Fruit fly (Drosophila melanogaster) whole organism, pupa: ENCODE data around the gene Cbl.

Experiments used
- CG10348 ChIP-seq: fragments of 200-800 bp; sonication (Bioruptor generic); IDR thresholded peaks from 2 replicates; pipeline ENCODE4 v1.3.6; 2022; ENCODE audit warnings: missing biosample characterization, missing genetic modification characterization
- CG12605 ChIP-seq: fragments of 200-800 bp; sonication (Bioruptor generic); IDR thresholded peaks from 2 replicates; pipeline ENCODE4 v1.3.6; 2022; ENCODE audit warnings: missing biosample characterization, missing genetic modification characterization
- CG13204 ChIP-seq: fragments of 200-800 bp; sonication (Bioruptor generic); optimal IDR thresholded peaks from 2 replicates; lab custom pipeline; 2018; ENCODE audit warnings: missing biosample characterization, mild to moderate bottlenecking, missing genetic modification characterization, moderate library complexity
- CG34367 ChIP-seq: fragments of 200-800 bp; sonication (Bioruptor generic); optimal IDR thresholded peaks from 2 replicates; lab custom pipeline; 2018; ENCODE audit warnings: missing biosample characterization, mild to moderate bottlenecking, missing genetic modification characterization
- CG4496 ChIP-seq: fragments of 200-800 bp; sonication (Bioruptor generic); IDR thresholded peaks from 3 replicates; pipeline ENCODE4 v1.3.6; 2022; ENCODE audit warnings: missing biosample characterization, missing genetic modification characterization
- D1 ChIP-seq: fragments of 200-800 bp; sonication (Bioruptor generic); optimal IDR thresholded peaks from 2 replicates; lab custom pipeline; 2018; ENCODE audit warnings: missing biosample characterization, mild to moderate bottlenecking, missing genetic modification characterization, moderate library complexity
- EcR ChIP-seq: fragments of 200-800 bp; sonication (Bioruptor generic); optimal IDR thresholded peaks from 3 replicates; lab custom pipeline; 2019; ENCODE audit warnings: missing biosample characterization, missing genetic modification characterization, mild to moderate bottlenecking, moderate library complexity, missing genetic modification reagents
- Ets98B ChIP-seq: fragments of 200-800 bp; sonication (Bioruptor generic); IDR thresholded peaks from 2 replicates; pipeline ENCODE4 v1.3.6; 2022; ENCODE audit warnings: missing biosample characterization, missing genetic modification characterization
- Pif1B ChIP-seq: fragments of 200-800 bp; sonication (Bioruptor generic); optimal IDR thresholded peaks from 3 replicates; lab custom pipeline; 2016; ENCODE audit warnings: missing biosample characterization, missing genetic modification characterization
- gl ChIP-seq: fragments of 200-800 bp; sonication (Bioruptor generic); optimal IDR thresholded peaks from 2 replicates; lab custom pipeline; 2018; ENCODE audit warnings: missing biosample characterization, mild to moderate bottlenecking, missing genetic modification characterization
- rn ChIP-seq: fragments of 200-800 bp; sonication (Bioruptor generic); IDR thresholded peaks from 2 replicates; pipeline ENCODE4 v1.3.6; 2022; ENCODE audit warnings: missing biosample characterization, missing genetic modification characterization

- TF ChIP-seq CG13204 (GFP tag; lab: Kevin White, UChicago) (peak; percentile 99), EcR (GFP tag; lab: Kevin White, UChicago) (peak; percentile 58), CG4496 (GFP tag; lab: Robert Waterston, UW) (peak; percentile 98), CG34367 (tag; lab: Kevin White, UChicago) (peak; percentile 99), D1 (tag; lab: Kevin White, UChicago) (peak; percentile 72), rn (GFP tag; lab: Robert Waterston, UW) (peak; percentile 91), gl (tag; lab: Kevin White, UChicago) (peak; percentile 99), Pif1B (peak; percentile 95), Ets98B (peak; percentile 97), CG12605 (GFP tag; lab: Robert Waterston, UW) (peak; percentile 99), CG10348 (GFP tag; lab: Robert Waterston, UW) (peak; percentile 47; the same call in 1 of the 2 replicates)
These were observed 25.3 kb downstream of the Cbl start, which contains the start of gene Gug for dm6 chr3L:8449800-8450690.
